Fruit fly (Drosophila melanogaster) whole organism, adult: ENCODE data around the gene sty.

Source experiments
- CG11617 ChIP-seq: fragments of 200-800 bp; sonication (Bioruptor generic); optimal IDR thresholded peaks from 2 replicates; lab custom pipeline; 2017; ENCODE audit warnings: mild to moderate bottlenecking, missing biosample characterization, missing genetic modification reagents, missing genetic modification characterization
- CG12768 ChIP-seq: fragments of 200-800 bp; sonication (Bioruptor generic); optimal IDR thresholded peaks from 2 replicates; lab custom pipeline; 2017; ENCODE audit warnings: missing biosample characterization, missing genetic modification characterization, mild to moderate bottlenecking, moderate library complexity, missing genetic modification reagents
- CG14711 ChIP-seq: fragments of 200-800 bp; sonication (Bioruptor generic); optimal IDR thresholded peaks from 2 replicates; lab custom pipeline; 2018; ENCODE audit warnings: missing biosample characterization, mild to moderate bottlenecking, missing genetic modification characterization, moderate library complexity
- CG1620 ChIP-seq: fragments of 200-800 bp; sonication (Bioruptor generic); optimal IDR thresholded peaks from 2 replicates; lab custom pipeline; 2016; ENCODE audit warnings: missing biosample characterization, missing genetic modification characterization
- CG33017 ChIP-seq: fragments of 200-800 bp; sonication (Bioruptor generic); optimal IDR thresholded peaks from 2 replicates; lab custom pipeline; 2018; ENCODE audit warnings: missing biosample characterization, mild to moderate bottlenecking, missing genetic modification characterization, moderate library complexity
- CG5204 ChIP-seq: fragments of 200-800 bp; sonication (Bioruptor generic); optimal IDR thresholded peaks from 2 replicates; lab custom pipeline; 2016; ENCODE audit warnings: missing biosample characterization, missing genetic modification characterization
- CG7045 ChIP-seq: fragments of 200-800 bp; sonication (Bioruptor generic); optimal IDR thresholded peaks from 2 replicates; lab custom pipeline; 2017; ENCODE audit warnings: missing biosample characterization, mild to moderate bottlenecking, missing genetic modification characterization
- CG7101 ChIP-seq: fragments of 200-800 bp; sonication (Bioruptor generic); optimal IDR thresholded peaks from 2 replicates; lab custom pipeline; 2018; ENCODE audit warnings: missing biosample characterization, mild to moderate bottlenecking, missing genetic modification characterization, moderate library complexity
- Clk ChIP-seq: fragments of 200-800 bp; sonication (Bioruptor generic); optimal IDR thresholded peaks from 2 replicates; lab custom pipeline; 2017; ENCODE audit warnings: missing biosample characterization, missing genetic modification characterization
- Crg-1 ChIP-seq: fragments of 200-800 bp; sonication (Bioruptor generic); optimal IDR thresholded peaks from 2 replicates; lab custom pipeline; 2016; ENCODE audit warnings: missing biosample characterization, missing genetic modification characterization
- Hr96 ChIP-seq: fragments of 200-800 bp; sonication (Bioruptor generic); optimal IDR thresholded peaks from 2 replicates; lab custom pipeline; 2016; ENCODE audit warnings: missing biosample characterization, missing genetic modification characterization
- Mnt ChIP-seq: fragments of 200-800 bp; sonication (Bioruptor generic); optimal IDR thresholded peaks from 2 replicates; lab custom pipeline; 2016; ENCODE audit warnings: missing biosample characterization, mild to moderate bottlenecking, missing genetic modification characterization
- bab1 ChIP-seq: fragments of 200-800 bp; sonication (Bioruptor generic); optimal IDR thresholded peaks from 3 replicates; lab custom pipeline; 2019; ENCODE audit warnings: missing biosample characterization, mild to moderate bottlenecking, missing genetic modification characterization, moderate library complexity
- cic ChIP-seq: fragments of 200-800 bp; sonication (Bioruptor generic); optimal IDR thresholded peaks from 2 replicates; lab custom pipeline; 2017; ENCODE audit warnings: missing biosample characterization, mild to moderate bottlenecking, missing genetic modification characterization, moderate library complexity
- cnc ChIP-seq, 2 experiments: fragments of >200 bp; optimal IDR thresholded peaks; 2 replicates each; lab custom pipeline; 2017
- kay ChIP-seq: fragments of 200-800 bp; sonication (Bioruptor generic); peaks from one replicate; lab custom pipeline; 2016; ENCODE audit warnings: missing biosample characterization, missing genetic modification characterization, borderline replicate concordance
- ovo ChIP-seq: fragments of 200-800 bp; sonication (Bioruptor generic); optimal IDR thresholded peaks from 2 replicates; lab custom pipeline; 2016; ENCODE audit warnings: missing biosample characterization, missing genetic modification characterization
- pad ChIP-seq: fragments of 200-800 bp; sonication (Bioruptor generic); optimal IDR thresholded peaks from 3 replicates; lab custom pipeline; 2017; ENCODE audit warnings: missing biosample characterization, missing genetic modification characterization, mild to moderate bottlenecking, moderate library complexity, missing genetic modification reagents
- tj ChIP-seq: fragments of 200-800 bp; sonication (Bioruptor generic); optimal IDR thresholded peaks from 3 replicates; lab custom pipeline; 2017; ENCODE audit warnings: missing biosample characterization, mild to moderate bottlenecking, missing genetic modification characterization, moderate library complexity
- toe ChIP-seq: fragments of 200-800 bp; sonication (Bioruptor generic); optimal IDR thresholded peaks from 2 replicates; lab custom pipeline; 2016; ENCODE audit warnings: missing biosample characterization, missing genetic modification characterization

sty gene

DNA sequence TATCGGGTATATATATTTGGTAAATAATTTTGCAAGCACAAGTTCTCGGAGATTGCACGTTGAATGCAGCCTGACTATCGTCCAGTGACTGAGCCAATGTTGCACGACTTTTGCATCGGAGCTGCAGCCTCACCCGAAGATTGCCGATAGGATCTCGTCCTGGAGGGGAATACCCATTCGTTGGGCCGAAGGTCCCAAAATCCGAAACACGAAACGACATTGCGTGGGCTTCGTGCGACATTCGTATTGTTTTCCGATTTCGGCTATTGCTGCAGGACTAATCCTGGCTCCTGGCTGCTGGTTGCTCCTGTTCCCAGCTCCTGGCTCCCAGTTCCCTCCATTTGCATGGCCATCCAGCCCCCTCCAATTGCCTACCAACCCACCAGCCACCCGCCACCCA is at the start of gene sty:
Gene sty (minus strand): TSS at position 90 of the 400 bp plus-strand sequence.
- peak; percentile 86 for TF ChIP-seq pad (GFP tag; lab: Kevin White, UChicago)
- no peak for TF ChIP-seq tj

DNA sequence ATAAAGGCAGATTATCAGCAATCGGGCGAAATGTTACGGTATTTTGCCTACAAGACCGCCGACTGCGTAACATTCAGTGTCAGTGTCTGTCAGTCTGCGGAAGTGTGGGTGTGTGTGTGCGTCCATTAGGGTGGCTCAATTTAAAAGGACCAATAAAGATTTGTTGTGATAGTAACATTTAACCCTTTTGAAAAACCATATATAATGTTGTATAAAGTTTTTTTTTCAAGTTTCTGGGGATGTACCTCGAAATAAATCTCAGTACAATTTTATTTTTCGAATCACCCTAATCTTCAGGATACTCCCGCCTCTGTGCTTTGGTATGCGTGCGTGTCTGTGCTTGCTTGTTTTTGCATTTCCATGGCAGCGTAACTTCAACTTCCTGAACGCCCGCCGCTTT is 48.1 kb upstream of the sty start:
- peak; percentile 86 for TF ChIP-seq CG7045 (GFP tag; lab: Kevin White, UChicago)
- no peak for TF ChIP-seq Mnt
- TF ChIP-seq CG11617, result peak; percentile 17
- TF ChIP-seq ovo (GFP tag; lab: Kevin White, UChicago), result no peak
- TF ChIP-seq Clk, result peak; percentile 58
- peak; percentile 67 for TF ChIP-seq toe (GFP tag; lab: Kevin White, UChicago)
- TF ChIP-seq tj, result peak; percentile 0
- TF ChIP-seq Crg-1 (GFP tag; lab: Kevin White, UChicago), result no peak
- peak; percentile 81 for TF ChIP-seq CG5204 (GFP tag; lab: Kevin White, UChicago)
- TF ChIP-seq cnc (optimal IDR thresholded peaks at IDR 0.05; lab: Kevin White, UChicago), result no peak
- peak; percentile 42 for TF ChIP-seq Hr96 (GFP tag; lab: Kevin White, UChicago)
- no peak for TF ChIP-seq cic
- TF ChIP-seq pad (GFP tag; lab: Kevin White, UChicago), result peak; percentile 6
- no peak for TF ChIP-seq bab1 (GFP tag; lab: Kevin White, UChicago)
- TF ChIP-seq CG1620 (GFP tag; lab: Kevin White, UChicago), result no peak
- TF ChIP-seq CG14711 (tag; lab: Kevin White, UChicago), result peak; percentile 50
- peak; percentile 52 for TF ChIP-seq CG7101 (tag; lab: Kevin White, UChicago)
- peak; percentile 73 for TF ChIP-seq CG12768 (GFP tag; lab: Kevin White, UChicago)
- no peak for TF ChIP-seq kay
- TF ChIP-seq CG33017 (tag; lab: Kevin White, UChicago), result peak; percentile 79

DNA sequence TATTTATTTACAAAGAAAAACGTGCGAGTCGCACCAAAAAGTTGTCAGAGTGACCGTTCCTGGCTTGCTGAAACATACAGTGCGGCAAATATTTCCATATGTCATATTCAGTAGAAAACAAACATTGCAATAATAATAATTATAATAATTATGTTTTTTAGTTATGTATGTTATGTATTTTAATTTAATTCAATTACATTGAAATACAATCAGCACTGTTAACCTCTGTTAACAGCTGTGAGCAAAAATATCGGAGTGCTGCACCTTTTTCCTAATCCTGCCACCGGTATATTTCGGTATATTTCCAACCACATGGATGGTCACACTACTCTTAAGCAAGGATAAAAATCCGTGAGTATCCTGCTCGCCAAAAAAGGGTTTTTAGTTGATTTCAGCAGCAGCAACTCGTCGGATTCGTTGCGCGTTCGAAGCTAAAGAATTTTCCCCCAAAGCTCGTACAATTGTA is 47.4 kb upstream of the sty start, which contains the start of the genes CG32267 and CG42324:
Gene CG32267 (minus strand): TSS at position 51 of the 466 bp plus-strand sequence.
Gene CG42324 (plus strand): TSS at position 385 of the 466 bp plus-strand sequence.
- TF ChIP-seq pad (GFP tag; lab: Kevin White, UChicago), result no peak
- TF ChIP-seq kay, result peak; percentile 3
- TF ChIP-seq CG12768 (GFP tag; lab: Kevin White, UChicago), result no peak
- no peak for TF ChIP-seq cic
- no peak for TF ChIP-seq Clk
- peak; percentile 75 for TF ChIP-seq Mnt
- TF ChIP-seq CG11617, result no peak
- peak; percentile 17 for TF ChIP-seq bab1 (GFP tag; lab: Kevin White, UChicago)
- no peak for TF ChIP-seq CG7045 (GFP tag; lab: Kevin White, UChicago)

DNA sequence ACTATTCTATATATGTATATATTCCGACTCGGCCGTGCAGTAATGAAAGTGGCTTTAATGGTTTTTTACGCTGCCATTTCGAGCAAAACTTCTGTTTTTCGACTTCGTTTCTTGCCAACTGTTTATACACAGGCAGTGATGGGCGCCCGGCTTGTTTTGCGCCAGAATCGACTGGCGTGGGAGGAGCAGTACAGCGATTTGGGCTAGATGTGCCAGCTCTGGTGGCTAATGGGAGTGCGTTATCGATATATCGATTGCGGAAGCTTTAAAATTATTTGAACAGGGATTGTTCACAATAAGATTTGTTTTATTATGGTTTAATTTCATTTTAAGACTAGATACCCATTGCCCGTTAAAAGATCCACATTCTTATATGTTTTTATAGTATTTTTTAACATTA is 46.4 kb upstream of the sty start, which contains the start of gene CG14971:
Gene CG14971 (minus strand): TSS at position 136 of the 400 bp plus-strand sequence.
- no peak for TF ChIP-seq Clk
- no peak for TF ChIP-seq CG11617
- TF ChIP-seq pad (GFP tag; lab: Kevin White, UChicago), result peak; percentile 29
- peak; percentile 42 for TF ChIP-seq CG7045 (GFP tag; lab: Kevin White, UChicago)
- TF ChIP-seq Hr96 (GFP tag; lab: Kevin White, UChicago), result no peak
- peak; percentile 39 for TF ChIP-seq CG1620 (GFP tag; lab: Kevin White, UChicago)
- TF ChIP-seq CG7101 (tag; lab: Kevin White, UChicago), result peak; percentile 32
- TF ChIP-seq toe (GFP tag; lab: Kevin White, UChicago), result no peak
- peak; percentile 21 for TF ChIP-seq cic
- no peak for TF ChIP-seq cnc (optimal IDR thresholded peaks at IDR 0.05; lab: Kevin White, UChicago)
- no peak for TF ChIP-seq CG12768 (GFP tag; lab: Kevin White, UChicago)
- TF ChIP-seq CG14711 (tag; lab: Kevin White, UChicago), result peak; percentile 39
- no peak for TF ChIP-seq ovo (GFP tag; lab: Kevin White, UChicago)
- TF ChIP-seq bab1 (GFP tag; lab: Kevin White, UChicago), result peak; percentile 66
- no peak for TF ChIP-seq kay
- no peak for TF ChIP-seq CG5204 (GFP tag; lab: Kevin White, UChicago)
- peak; percentile 51 for TF ChIP-seq Crg-1 (GFP tag; lab: Kevin White, UChicago)
- TF ChIP-seq tj, result no peak
- TF ChIP-seq CG33017 (tag; lab: Kevin White, UChicago), result peak; percentile 18
- TF ChIP-seq Mnt, result peak; percentile 43

DNA sequence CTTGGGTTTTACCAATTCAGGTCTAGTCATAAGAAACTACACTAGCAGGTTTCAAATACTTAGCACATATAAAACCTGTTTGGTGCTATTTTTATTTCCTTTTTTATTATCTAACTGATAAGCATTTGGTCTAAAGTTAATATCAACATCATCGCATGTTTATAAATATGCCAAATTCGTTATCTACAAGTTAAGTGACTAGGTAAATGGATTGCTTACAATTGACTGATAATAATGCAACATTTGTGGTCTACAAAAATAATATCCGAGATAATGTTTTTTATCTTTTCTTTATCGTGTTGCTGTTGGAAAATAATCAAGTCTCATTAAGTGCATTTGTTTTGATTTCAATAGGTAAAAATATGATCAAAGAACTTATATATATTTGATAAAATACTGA is 45.0 kb upstream of the sty start:
- peak; percentile 46 for TF ChIP-seq cic
- TF ChIP-seq CG33017 (tag; lab: Kevin White, UChicago), result no peak
- TF ChIP-seq tj, result no peak
- no peak for TF ChIP-seq Clk
- peak; percentile 31 for TF ChIP-seq CG7045 (GFP tag; lab: Kevin White, UChicago)
- TF ChIP-seq CG12768 (GFP tag; lab: Kevin White, UChicago), result no peak
- no peak for TF ChIP-seq ovo (GFP tag; lab: Kevin White, UChicago)
- no peak for TF ChIP-seq CG1620 (GFP tag; lab: Kevin White, UChicago)
- no peak for TF ChIP-seq cnc (optimal IDR thresholded peaks at IDR 0.05; lab: Kevin White, UChicago)
- TF ChIP-seq kay, result no peak

DNA sequence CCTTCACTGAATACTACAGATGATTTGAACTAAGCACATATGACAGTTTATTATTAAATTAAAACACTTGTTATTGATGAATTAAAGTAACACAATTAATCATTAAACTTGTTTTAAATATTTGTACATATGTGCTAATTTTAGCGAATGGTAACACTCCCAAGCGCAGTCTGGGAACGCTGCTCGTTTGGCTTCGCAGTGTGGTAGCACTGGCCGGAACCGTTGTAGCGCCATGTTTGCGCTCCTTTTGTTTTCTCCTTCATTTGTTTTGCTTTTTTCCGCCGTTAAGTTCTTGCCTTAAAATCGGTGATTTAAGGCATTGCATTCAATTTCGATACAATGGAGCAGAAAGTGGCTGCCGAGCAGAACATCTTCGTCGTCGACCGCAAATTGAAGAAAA is 41.5 kb upstream of the sty start, which contains the start of gene CycJ:
Gene CycJ (plus strand): TSS at position 229 of the 400 bp plus-strand sequence.
- TF ChIP-seq ovo (GFP tag; lab: Kevin White, UChicago) (peak; percentile 41), CG12768 (GFP tag; lab: Kevin White, UChicago) (no peak), bab1 (GFP tag; lab: Kevin White, UChicago) (peak; percentile 16), pad (GFP tag; lab: Kevin White, UChicago) (peak; percentile 9)
